Fruit fly (Drosophila melanogaster): ENCODE measurements around the gene CG6865.

The CG6865 gene

dm6 chr3L:18816176-18816575 lies 47.3 kb upstream of the CG6865 start:
- TF ChIP-seq kay (GFP tag; optimal IDR thresholded peaks at IDR 0.05): no peak
- no peak for TF ChIP-seq Atf-2 (GFP tag; optimal IDR thresholded peaks at IDR 0.05)
- no peak for TF ChIP-seq Bdp1 (GFP tag; optimal IDR thresholded peaks at IDR 0.05)
- no peak for TF ChIP-seq Xrp1 (GFP tag; IDR thresholded peaks at IDR 0.05)
- no peak for TF ChIP-seq Atf6 (GFP tag; IDR thresholded peaks at IDR 0.05)
- no peak for TF ChIP-seq pb (GFP tag; optimal IDR thresholded peaks at IDR 0.05)
- TF ChIP-seq Doc3 (GFP tag; IDR thresholded peaks at IDR 0.05; ENCODE audit: partially characterized antibody): no peak
- no peak for TF ChIP-seq zen (tag; optimal IDR thresholded peaks at IDR 0.05)
- TF ChIP-seq sr (GFP tag; IDR thresholded peaks at IDR 0.05): no peak

DNA sequence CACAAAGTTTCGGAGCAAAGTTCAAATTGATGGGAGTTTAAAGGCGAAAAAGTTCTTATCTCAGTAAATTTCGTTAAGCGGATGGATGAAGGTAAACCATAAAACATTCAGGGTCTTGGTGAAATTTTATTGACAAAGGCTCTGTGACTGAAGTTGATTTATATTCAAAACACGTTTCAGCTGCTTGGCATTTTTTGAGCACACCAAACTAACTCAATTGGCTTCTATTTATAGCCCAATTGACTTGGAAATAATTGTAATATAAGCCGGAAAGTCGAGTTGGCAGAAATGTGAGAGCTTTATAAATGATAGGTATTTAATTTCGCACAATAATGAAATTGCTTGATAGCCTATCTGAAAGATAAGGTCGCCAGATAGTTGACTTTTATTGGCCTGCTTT lies 46.7 kb upstream of the CG6865 start:
- TF ChIP-seq CG12769 (tag; optimal IDR thresholded peaks at IDR 0.05): no peak
- peak; percentile 66 for TF ChIP-seq Med (GFP tag)
- no peak for TF ChIP-seq CG12299 (tag; optimal IDR thresholded peaks at IDR 0.05)
- TF ChIP-seq amos (GFP tag; IDR thresholded peaks at IDR 0.05; ENCODE audit: partially characterized antibody): no peak
- no peak for TF ChIP-seq CG14710 (tag; optimal IDR thresholded peaks at IDR 0.05)
- no peak for TF ChIP-seq wek (GFP tag; optimal IDR thresholded peaks at IDR 0.05)

dm6 chr3L:18817264-18817894 lies 46.1 kb upstream of the CG6865 start:
- TF ChIP-seq crol (GFP tag; IDR thresholded peaks at IDR 0.05) (peak; percentile 92), mirr (GFP tag; optimal IDR thresholded peaks at IDR 0.05) (peak; percentile 97), chinmo (GFP tag; IDR thresholded peaks at IDR 0.05; ENCODE audit: partially characterized antibody) (peak; percentile 90; the same call in 3 of the 4 replicates), sisA (GFP tag; IDR thresholded peaks at IDR 0.05) (no peak), vvl (GFP tag; IDR thresholded peaks at IDR 0.05) (no peak), CG17385 (GFP tag; optimal IDR thresholded peaks at IDR 0.05) (no peak), salm (tag; optimal IDR thresholded peaks at IDR 0.05) (peak; percentile 28), Hr78 (GFP tag; optimal IDR thresholded peaks at IDR 0.05) (peak in 1 of 2 experiments; percentile 72), CG34224 (GFP tag; IDR thresholded peaks at IDR 0.05; ENCODE audit: partially characterized antibody) (no peak; the same call in 2 of the 3 replicates), cg (GFP tag; optimal IDR thresholded peaks at IDR 0.05) (peak; percentile 34), CG14965 (GFP tag; optimal IDR thresholded peaks at IDR 0.05; ENCODE audit: borderline replicate concordance) (no peak), Nf-YB (GFP tag; optimal IDR thresholded peaks at IDR 0.05) (peak; percentile 29), CG2678 (tag; optimal IDR thresholded peaks at IDR 0.05) (peak; percentile 29), CG2202 (tag; optimal IDR thresholded peaks at IDR 0.05) (no peak), dati (GFP tag; IDR thresholded peaks at IDR 0.05) (no peak), Stat92E (GFP tag; optimal IDR thresholded peaks at IDR 0.05) (no peak), amos (GFP tag; IDR thresholded peaks at IDR 0.05; ENCODE audit: partially characterized antibody) (no peak; the same call in 1 of the 2 replicates), CrebB (tag; optimal IDR thresholded peaks at IDR 0.05) (no peak), CG15514 (GFP tag; optimal IDR thresholded peaks at IDR 0.05) (peak; percentile 10), Dll (GFP tag; IDR thresholded peaks at IDR 0.05; ENCODE audit: partially characterized antibody) (no peak), gem (tag; optimal IDR thresholded peaks at IDR 0.05) (peak; percentile 89), lab (GFP tag; optimal IDR thresholded peaks at IDR 0.05) (peak; percentile 42), lmd (GFP tag; IDR thresholded peaks at IDR 0.05) (no peak), rib (GFP tag; IDR thresholded peaks at IDR 0.05) (peak; percentile 70), z (GFP tag; IDR thresholded peaks at IDR 0.05) (no peak), cwo (GFP tag; optimal IDR thresholded peaks at IDR 0.05) (peak; percentile 19), HmgZ (tag; optimal IDR thresholded peaks at IDR 0.05) (peak; percentile 46), CG34376 (GFP tag; optimal IDR thresholded peaks at IDR 0.05) (peak; percentile 87), CG14441 (GFP tag; IDR thresholded peaks at IDR 0.05) (peak; percentile 44), CG9727 (GFP tag; optimal IDR thresholded peaks at IDR 0.05) (no peak), pb (GFP tag; optimal IDR thresholded peaks at IDR 0.05) (no peak), jigr1 (GFP tag; IDR thresholded peaks at IDR 0.05) (no peak), sima (GFP tag; optimal IDR thresholded peaks at IDR 0.05) (no peak)
